Worm (Caenorhabditis elegans): ENCODE measurements around the gene gpr-1.

gpr-1 gene

ce11 chrIII:8646021-8646420 lies 17.3 kb downstream of the gpr-1 start (continued):
- TF ChIP-seq lin-35 (GFP tag; optimal IDR thresholded peaks at IDR 0.05) (peak in 1 of 3 experiments; percentile 12), egrh-3 (GFP tag; IDR thresholded peaks at IDR 0.05) (no peak), cebp-1 (GFP tag; IDR thresholded peaks at IDR 0.05) (no peak), cebp-1 (tag; optimal IDR thresholded peaks at IDR 0.05) (no peak), F49E8.2 (tag; optimal IDR thresholded peaks at IDR 0.05; ENCODE audit: insufficient read depth) (peak; percentile 16), F55B11.4 (tag; optimal IDR thresholded peaks at IDR 0.05; ENCODE audit: borderline replicate concordance, insufficient read depth) (no peak), lsl-1 (GFP tag; optimal IDR thresholded peaks at IDR 0.05) (peak; percentile 49), madf-8 (GFP tag; conservative IDR thresholded peaks at IDR 0.05) (no peak), lin-54 (GFP tag; optimal IDR thresholded peaks at IDR 0.05) (no peak), snpc-1.1 (tag; optimal IDR thresholded peaks at IDR 0.05; ENCODE audit: insufficient read depth) (peak; percentile 8), F37B4.10 (GFP tag; IDR thresholded peaks at IDR 0.05) (no peak), unc-130 (GFP tag; optimal IDR thresholded peaks at IDR 0.05) (no peak), D2030.7 (GFP tag; IDR thresholded peaks at IDR 0.05) (peak; percentile 41; the same call in 1 of the 2 replicates), nhr-27 (tag; optimal IDR thresholded peaks at IDR 0.05) (no peak), mcd-1 (GFP tag; IDR thresholded peaks at IDR 0.05) (no peak), zim-3 (tag; optimal IDR thresholded peaks at IDR 0.05) (peak; percentile 55), Y95B8A.8 (GFP tag; IDR thresholded peaks at IDR 0.05) (no peak), fkh-3 (tag; optimal IDR thresholded peaks at IDR 0.05) (no peak), ztf-25 (GFP tag; IDR thresholded peaks at IDR 0.05) (peak; percentile 85), nhr-90 (tag; optimal IDR thresholded peaks at IDR 0.05) (peak; percentile 79), ceh-100 (GFP tag; IDR thresholded peaks at IDR 0.05) (no peak), F52B5.7 (tag; optimal IDR thresholded peaks at IDR 0.05) (no peak), ets-4 (GFP tag; optimal IDR thresholded peaks at IDR 0.05) (no peak), tlf-1 (GFP tag; optimal IDR thresholded peaks at IDR 0.05) (no peak), ceh-58 (GFP tag; IDR thresholded peaks at IDR 0.05) (no peak), F23B12.7 (tag; optimal IDR thresholded peaks at IDR 0.05; ENCODE audit: insufficient read depth) (peak; percentile 39), nhr-120 (GFP tag; IDR thresholded peaks at IDR 0.05) (no peak), C06A6.2 (GFP tag; conservative IDR thresholded peaks at IDR 0.05) (no peak), attf-3 (GFP tag; conservative IDR thresholded peaks at IDR 0.05) (no peak), T26A5.8 (tag; optimal IDR thresholded peaks at IDR 0.05) (peak; percentile 13), sptf-2 (GFP tag; optimal IDR thresholded peaks at IDR 0.05) (no peak), ZK185.1 (tag; optimal IDR thresholded peaks at IDR 0.05; ENCODE audit: poor library complexity, severe bottlenecking) (peak; percentile 43), ztf-22 (GFP tag; optimal IDR thresholded peaks at IDR 0.05) (no peak), rec-8 (tag; optimal IDR thresholded peaks at IDR 0.05) (peak in 1 of 2 experiments; percentile 35), F57C9.4 (tag; optimal IDR thresholded peaks at IDR 0.05) (no peak), ztf-26 (tag; optimal IDR thresholded peaks at IDR 0.05) (no peak), B0019.2 (GFP tag; conservative IDR thresholded peaks at IDR 0.05) (no peak), tbp1 (GFP tag; optimal IDR thresholded peaks at IDR 0.05) (peak; percentile 98), hmg-1.2 (GFP tag; IDR thresholded peaks at IDR 0.05) (peak; percentile 56), madf-3 (GFP tag; IDR thresholded peaks at IDR 0.05) (no peak), ekl-4 (GFP tag; IDR thresholded peaks at IDR 0.05) (peak; percentile 54; the same call in 1 of the 2 replicates), hlh-12 (tag; optimal IDR thresholded peaks at IDR 0.05) (no peak), lsy-27 (tag; optimal IDR thresholded peaks at IDR 0.05; ENCODE audit: borderline replicate concordance, insufficient read depth) (no peak), F33H1.4 (GFP tag; IDR thresholded peaks at IDR 0.05) (peak; percentile 21; the same call in 1 of the 2 replicates), nfya-1 (tag; optimal IDR thresholded peaks at IDR 0.05; ENCODE audit: borderline replicate concordance, insufficient read depth) (no peak), egl-18 (GFP tag; IDR thresholded peaks at IDR 0.05) (no peak), gei-17 (GFP tag; optimal IDR thresholded peaks at IDR 0.05) (no peak), nfyb-1 (GFP tag; IDR thresholded peaks at IDR 0.05) (no peak)

Data from whole organism, young adult.